Fruit fly (Drosophila melanogaster) whole organism, embryonic: ENCODE measurements around the gene Gr28a.
A peak's percentile ranks its signal among the peaks of the same experiment; 100 is the strongest.

Experiments
- ATbp ChIP-seq: fragments of 200-800 bp; sonication (Bioruptor generic); optimal IDR thresholded peaks from 2 replicates; lab custom pipeline; 2017; ENCODE audit warnings: missing biosample characterization, mild to moderate bottlenecking, missing genetic modification characterization, missing genetic modification reagents
- CG1024 ChIP-seq: fragments of 200-800 bp; sonication (Bioruptor generic); IDR thresholded peaks from 2 replicates; pipeline ENCODE4 v1.3.6; 2022; ENCODE audit warnings: missing biosample characterization, missing genetic modification characterization
- CG11504 ChIP-seq: fragments of 200-800 bp; sonication (Bioruptor generic); optimal IDR thresholded peaks from 3 replicates; lab custom pipeline; 2019; ENCODE audit warnings: missing biosample characterization, mild to moderate bottlenecking, missing genetic modification characterization, moderate library complexity
- CG13287 ChIP-seq: fragments of 200-800 bp; sonication (Bioruptor generic); IDR thresholded peaks from 2 replicates; pipeline ENCODE4 v1.3.6; 2022; ENCODE audit warnings: missing biosample characterization, missing genetic modification characterization; ENCODE audit not compliant: partially characterized antibody
- CG30431 ChIP-seq: fragments of 200-800 bp; sonication (Bioruptor generic); optimal IDR thresholded peaks from 2 replicates; lab custom pipeline; 2017; ENCODE audit warnings: missing biosample characterization, missing genetic modification characterization
- CG31441 ChIP-seq: fragments of 200-800 bp; sonication (Bioruptor generic); IDR thresholded peaks from 2 replicates; pipeline ENCODE4 v1.3.6; 2022; ENCODE audit warnings: missing biosample characterization, missing genetic modification characterization
- CG3407 ChIP-seq: fragments of 200-800 bp; sonication (Bioruptor generic); optimal IDR thresholded peaks from 2 replicates; lab custom pipeline; 2018; ENCODE audit warnings: missing biosample characterization, mild to moderate bottlenecking, missing genetic modification characterization
- CG6272 ChIP-seq: fragments of 200-800 bp; sonication (Bioruptor generic); IDR thresholded peaks from 2 replicates; pipeline ENCODE4 v1.3.6; 2022; ENCODE audit warnings: missing biosample characterization, missing genetic modification characterization
- CG6791 ChIP-seq: fragments of 200-800 bp; sonication (Bioruptor generic); IDR thresholded peaks from 3 replicates; pipeline ENCODE4 v1.3.6; 2022; ENCODE audit warnings: missing biosample characterization, missing genetic modification characterization; ENCODE audit not compliant: partially characterized antibody
- CG7745 ChIP-seq: fragments of 200-800 bp; sonication (Bioruptor generic); optimal IDR thresholded peaks from 2 replicates; lab custom pipeline; 2018; ENCODE audit warnings: missing biosample characterization, mild to moderate bottlenecking, missing genetic modification characterization, moderate library complexity
- CG8281 ChIP-seq: fragments of 200-800 bp; sonication (Bioruptor generic); optimal IDR thresholded peaks from 2 replicates; lab custom pipeline; 2018; ENCODE audit warnings: missing biosample characterization, mild to moderate bottlenecking, missing genetic modification characterization, moderate library complexity
- CG8290 ChIP-seq, 3 experiments: fragments of 200-800 bp; sonication (Bioruptor generic); optimal IDR thresholded peaks; 2 replicates each; lab custom pipeline; 2016 to 2019; ENCODE audit warnings: missing biosample characterization in 3 of 3, missing genetic modification characterization in 3 of 3, mild to moderate bottlenecking in 2 of 3, moderate library complexity in 1 of 3
- CG8478 ChIP-seq: fragments of >200 bp; optimal IDR thresholded peaks from 2 replicates; lab custom pipeline; 2018
- Dfd ChIP-seq, 2 experiments: fragments of >200 bp; optimal IDR thresholded peaks; 2 replicates each; lab custom pipeline; 2017; ENCODE audit warnings: missing biosample characterization in 2 of 2, missing genetic modification characterization in 2 of 2
- HmgZ ChIP-seq: fragments of 200-800 bp; sonication (Bioruptor generic); optimal IDR thresholded peaks from 2 replicates; lab custom pipeline; 2018; ENCODE audit warnings: missing biosample characterization, mild to moderate bottlenecking, missing genetic modification characterization
- Med ChIP-seq: fragments of 200-800 bp; sonication (Bioruptor generic); peaks from one replicate; lab custom pipeline; 2016; ENCODE audit warnings: missing biosample characterization, missing genetic modification characterization, mild to moderate bottlenecking, inconsistent platforms, moderate library complexity
- NK7.1 ChIP-seq: fragments of 200-800 bp; sonication (Bioruptor generic); optimal IDR thresholded peaks from 3 replicates; lab custom pipeline; 2016; ENCODE audit warnings: missing biosample characterization, missing genetic modification characterization
- Poxn ChIP-seq: fragments of 200-800 bp; sonication (Bioruptor generic); IDR thresholded peaks from 2 replicates; pipeline ENCODE4 v1.3.6; 2022; ENCODE audit warnings: missing biosample characterization, missing genetic modification characterization
- Sox100B ChIP-seq: fragments of 200-800 bp; sonication (Bioruptor generic); optimal IDR thresholded peaks from 3 replicates; lab custom pipeline; 2018; ENCODE audit warnings: missing biosample characterization, mild to moderate bottlenecking, missing genetic modification characterization
- Sry-β ChIP-seq: fragments of 200-800 bp; sonication (Bioruptor generic); optimal IDR thresholded peaks from 2 replicates; lab custom pipeline; 2018; ENCODE audit warnings: missing biosample characterization, mild to moderate bottlenecking, missing genetic modification characterization, moderate library complexity
- Xbp1 ChIP-seq: fragments of 200-800 bp; sonication (Bioruptor generic); optimal IDR thresholded peaks from 3 replicates; lab custom pipeline; 2016; ENCODE audit warnings: missing biosample characterization, mild to moderate bottlenecking, missing genetic modification characterization
- Xrp1 ChIP-seq: fragments of 200-800 bp; sonication (Bioruptor generic); IDR thresholded peaks from 2 replicates; pipeline ENCODE4 v1.3.6; 2022; ENCODE audit warnings: missing biosample characterization, missing genetic modification characterization
- caup ChIP-seq: fragments of 200-800 bp; sonication (Bioruptor generic); optimal IDR thresholded peaks from 3 replicates; lab custom pipeline; 2017; ENCODE audit warnings: missing biosample characterization, mild to moderate bottlenecking, missing genetic modification characterization, moderate library complexity; ENCODE audit not compliant: severe bottlenecking
- gcm2 ChIP-seq: fragments of 200-800 bp; sonication (Bioruptor generic); optimal IDR thresholded peaks from 2 replicates; lab custom pipeline; 2016; ENCODE audit warnings: missing biosample characterization, missing genetic modification characterization
- gem ChIP-seq: fragments of 200-800 bp; sonication (Bioruptor generic); optimal IDR thresholded peaks from 2 replicates; lab custom pipeline; 2019; ENCODE audit warnings: missing biosample characterization, mild to moderate bottlenecking, missing genetic modification characterization, moderate library complexity
- grau ChIP-seq: fragments of 200-800 bp; optimal IDR thresholded peaks from 3 replicates; lab custom pipeline; 2019; ENCODE audit warnings: missing biosample characterization, mild to moderate bottlenecking, missing genetic modification characterization, moderate library complexity
- gro ChIP-seq: fragments of 200-800 bp; sonication (Bioruptor generic); optimal IDR thresholded peaks from 2 replicates; lab custom pipeline; 2016; ENCODE audit warnings: missing biosample characterization, missing genetic modification characterization
- gsb ChIP-seq: fragments of 200-800 bp; sonication (Bioruptor generic); IDR thresholded peaks from 2 replicates; pipeline ENCODE4 v1.3.6; 2022; ENCODE audit warnings: missing biosample characterization, missing genetic modification characterization
- jumu ChIP-seq: fragments of 200-800 bp; sonication (Bioruptor generic); optimal IDR thresholded peaks from 3 replicates; lab custom pipeline; 2016; ENCODE audit warnings: missing biosample characterization, missing genetic modification characterization
- ken ChIP-seq: fragments of 200-800 bp; sonication (Bioruptor generic); IDR thresholded peaks from 3 replicates; pipeline ENCODE4 v1.3.6; 2022; ENCODE audit warnings: missing biosample characterization, missing genetic modification characterization
- lbe ChIP-seq: fragments of 200-800 bp; sonication (Bioruptor generic); optimal IDR thresholded peaks from 2 replicates; lab custom pipeline; 2016; ENCODE audit warnings: missing biosample characterization, mild to moderate bottlenecking, missing genetic modification characterization
- oc ChIP-seq: fragments of 200-800 bp; sonication (Bioruptor generic); optimal IDR thresholded peaks from 2 replicates; lab custom pipeline; 2018; ENCODE audit warnings: missing biosample characterization, mild to moderate bottlenecking, missing genetic modification characterization, moderate library complexity
- pho ChIP-seq: fragments of 200-800 bp; sonication (Bioruptor generic); optimal IDR thresholded peaks from 2 replicates; lab custom pipeline; 2016; ENCODE audit warnings: missing biosample characterization, missing genetic modification characterization
- pita ChIP-seq: fragments of 200-800 bp; sonication (Bioruptor generic); optimal IDR thresholded peaks from 2 replicates; lab custom pipeline; 2017; ENCODE audit warnings: missing biosample characterization, mild to moderate bottlenecking, missing genetic modification characterization
- pzg ChIP-seq: fragments of 200-800 bp; sonication (Bioruptor generic); optimal IDR thresholded peaks from 3 replicates; lab custom pipeline; 2018; ENCODE audit warnings: missing biosample characterization, mild to moderate bottlenecking, missing genetic modification characterization, moderate library complexity
- row ChIP-seq: fragments of 200-800 bp; sonication (Bioruptor generic); IDR thresholded peaks from 3 replicates; pipeline ENCODE4 v1.3.6; 2022; ENCODE audit warnings: missing biosample characterization, missing genetic modification characterization
- scrt ChIP-seq: fragments of 200-800 bp; sonication (Bioruptor generic); optimal IDR thresholded peaks from 2 replicates; lab custom pipeline; 2018; ENCODE audit warnings: missing biosample characterization, mild to moderate bottlenecking, missing genetic modification characterization, moderate library complexity
- sd ChIP-seq: fragments of 200-800 bp; sonication (Bioruptor generic); optimal IDR thresholded peaks from 3 replicates; lab custom pipeline; 2018; ENCODE audit warnings: missing biosample characterization, mild to moderate bottlenecking, missing genetic modification characterization, moderate library complexity
- sens ChIP-seq: fragments of 200-800 bp; sonication (Bioruptor generic); peaks from one replicate; lab custom pipeline; 2016; ENCODE audit warnings: missing biosample characterization, missing genetic modification characterization
- sisA ChIP-seq: fragments of 200-800 bp; sonication (Bioruptor generic); IDR thresholded peaks from 2 replicates; pipeline ENCODE4 v1.3.6; 2022; ENCODE audit warnings: missing biosample characterization, missing genetic modification characterization
- stc ChIP-seq: fragments of 200-800 bp; sonication (Bioruptor generic); IDR thresholded peaks from 2 replicates; pipeline ENCODE4 v1.3.6; 2022; ENCODE audit warnings: missing biosample characterization, missing genetic modification characterization
- vvl ChIP-seq: fragments of 200-800 bp; sonication (Bioruptor generic); IDR thresholded peaks from 2 replicates; pipeline ENCODE4 v1.3.6; 2022; ENCODE audit warnings: missing biosample characterization, missing genetic modification characterization

Gr28a gene

dm6 chr2L:7442106-7442505 lies 11.9 kb downstream of the Gr28a start (continued):
- TF ChIP-seq CG8478 (lab: Kevin White, UChicago) = no peak
- peak; percentile 70 for TF ChIP-seq sd (tag; lab: Kevin White, UChicago)
- no peak for TF ChIP-seq pita
- TF ChIP-seq, all 482 proteins: peak for 6

dm6 chr2L:7440458-7441018 lies 13.5 kb downstream of the Gr28a start:
- TF ChIP-seq CG6272 (GFP tag; lab: Robert Waterston, UW) = no peak
- no peak for TF ChIP-seq Xbp1
- no peak for TF ChIP-seq lbe (GFP tag; lab: Kevin White, UChicago)
- TF ChIP-seq caup (GFP tag; lab: Kevin White, UChicago) = no peak
- no peak for TF ChIP-seq CG13287 (GFP tag; lab: Robert Waterston, UW)
- TF ChIP-seq pho (GFP tag; lab: Kevin White, UChicago) = no peak
- no peak for TF ChIP-seq row
- no peak for TF ChIP-seq CG8281 (tag; lab: Kevin White, UChicago)
- TF ChIP-seq CG7745 (tag; lab: Kevin White, UChicago) = no peak
- no peak for TF ChIP-seq HmgZ (tag; lab: Kevin White, UChicago)
- TF ChIP-seq Dfd (GFP tag; optimal IDR thresholded peaks at IDR 0.05; lab: Kevin White, UChicago) = no peak
- TF ChIP-seq NK7.1 = no peak
- TF ChIP-seq Sry-β (GFP tag; lab: Kevin White, UChicago) = no peak
- no peak for TF ChIP-seq gro (GFP tag; lab: Kevin White, UChicago)
- TF ChIP-seq Med (GFP tag; lab: Kevin White, UChicago) = peak; percentile 37
- TF ChIP-seq sens = peak; percentile 59
- no peak for TF ChIP-seq CG1024 (GFP tag; lab: Robert Waterston, UW)
- no peak for TF ChIP-seq ken (GFP tag; lab: Robert Waterston, UW)
- no peak for TF ChIP-seq scrt (GFP tag; lab: Kevin White, UChicago)
- peak; percentile 5 for TF ChIP-seq CG3407 (GFP tag; lab: Kevin White, UChicago)
- peak; percentile 24 for TF ChIP-seq oc (tag; lab: Kevin White, UChicago)
- no peak for TF ChIP-seq CG8290 (GFP tag; optimal IDR thresholded peaks at IDR 0.05; lab: Kevin White, UChicago)
- TF ChIP-seq CG8290 (tag; optimal IDR thresholded peaks at IDR 0.05; lab: Kevin White, UChicago) = no peak
- TF ChIP-seq stc (GFP tag; lab: Robert Waterston, UW) = no peak
- TF ChIP-seq ATbp (GFP tag; lab: Kevin White, UChicago) = peak; percentile 9
- TF ChIP-seq jumu (GFP tag; lab: Kevin White, UChicago) = no peak
- TF ChIP-seq CG30431 (GFP tag; lab: Kevin White, UChicago) = no peak

- no peak for TF ChIP-seq CG6791 (GFP tag; lab: Robert Waterston, UW)
- TF ChIP-seq gem = peak; percentile 19
- no peak for TF ChIP-seq Poxn
- TF ChIP-seq sens = peak; percentile 60
- TF ChIP-seq gcm2 = no peak
- TF ChIP-seq gsb (GFP tag; lab: Robert Waterston, UW) = no peak
- peak; percentile 14 for TF ChIP-seq ATbp (GFP tag; lab: Kevin White, UChicago)
- TF ChIP-seq sisA (GFP tag; lab: Robert Waterston, UW) = no peak
- TF ChIP-seq grau (tag; lab: Kevin White, UChicago) = peak; percentile 50
- TF ChIP-seq Xrp1 (GFP tag; lab: Robert Waterston, UW) = 0 out of 2 replicates have a peak, but pooled peaks have one; percentile 20
- peak; percentile 60 for TF ChIP-seq Med (GFP tag; lab: Kevin White, UChicago)
- no peak for TF ChIP-seq pzg (GFP tag; lab: Kevin White, UChicago)
- TF ChIP-seq vvl = peak; percentile 78
- TF ChIP-seq Sox100B (GFP tag; lab: Kevin White, UChicago) = no peak
- 0 out of 2 replicates have a peak, but pooled peaks have one; percentile 21 for TF ChIP-seq CG31441 (GFP tag; lab: Robert Waterston, UW)
- TF ChIP-seq CG11504 (tag; lab: Kevin White, UChicago) = peak; percentile 32
- TF ChIP-seq, all 482 proteins: peak for 9
These were observed 15.5 kb downstream of the Gr28a start for dm6 chr2L:7438505-7438904.
